In genomic region chrX:4490400-4490799, ce11 we compare ENCODE assay signal across 1 worm cellular context.
A peak's percentile ranks its signal among the peaks of the same experiment; 100 is the strongest.
TF ChIP-seq lines count a peak whose summit lies in the region.

No protein-coding gene starts in this region.

TF ChIP-seq in whole organism, L1 larva, 84 proteins besides CTCF, POLR2A, EP300 and RAD21 (continued from another document):
- TF ChIP-seq ztf-11 (tag; optimal IDR thresholded peaks at IDR 0.05; lab: Kevin White, UChicago) (no peak), ceh-88 (GFP tag; IDR thresholded peaks at IDR 0.05; lab: Robert Waterston, UW) (no peak), nhr-84 (tag; optimal IDR thresholded peaks at IDR 0.05; lab: Kevin White, UChicago) (no peak), skn-1 (tag; optimal IDR thresholded peaks at IDR 0.05; lab: Kevin White, UChicago) (peak; percentile 62), lin-35 (GFP tag; optimal IDR thresholded peaks at IDR 0.05; lab: Kevin White, UChicago) (peak in 1 of 2 experiments; percentile 9), ceh-82 (tag; optimal IDR thresholded peaks at IDR 0.05; lab: Kevin White, UChicago) (peak in 1 of 3 experiments; percentile 14), mdl-1 (tag; optimal IDR thresholded peaks at IDR 0.05; lab: Kevin White, UChicago) (peak in 1 of 2 experiments; percentile 36), hlh-17 (GFP tag; optimal IDR thresholded peaks at IDR 0.05; lab: Kevin White, UChicago; ENCODE audit: borderline replicate concordance) (no peak), tbx-2 (tag; optimal IDR thresholded peaks at IDR 0.05; lab: Kevin White, UChicago) (peak; percentile 12), hlh-4 (tag; optimal IDR thresholded peaks at IDR 0.05; lab: Kevin White, UChicago) (no peak), unc-130 (tag; optimal IDR thresholded peaks at IDR 0.05; lab: Kevin White, UChicago) (no peak), grh-1 (GFP tag; IDR thresholded peaks at IDR 0.05; lab: Robert Waterston, UW) (no peak)
